Worm (Caenorhabditis elegans): ENCODE measurements around the gene ets-10.
A peak's percentile ranks its signal among the peaks of the same experiment; 100 is the strongest.

The ets-10 gene

ce11 chrX:4297452-4297851 lies 13.5 kb downstream of the ets-10 start, which contains the start of gene paf-2:
Gene paf-2, minus strand, starts transcription at chrX:4297741.
- no peak for TF ChIP-seq nhr-41 (GFP tag; IDR thresholded peaks at IDR 0.05)
- no peak for TF ChIP-seq ceh-20 (GFP tag; IDR thresholded peaks at IDR 0.05)
- no peak for TF ChIP-seq madf-5 (GFP tag; IDR thresholded peaks at IDR 0.05)
- no peak for TF ChIP-seq hlh-30 (tag; optimal IDR thresholded peaks at IDR 0.05; ENCODE audit: insufficient read depth)
- TF ChIP-seq zag-1 (tag; optimal IDR thresholded peaks at IDR 0.05) = no peak
- TF ChIP-seq spr-3 (GFP tag; optimal IDR thresholded peaks at IDR 0.05) = no peak
- TF ChIP-seq lim-7 (GFP tag; IDR thresholded peaks at IDR 0.05) = no peak
- TF ChIP-seq ctbp-1 (GFP tag; IDR thresholded peaks at IDR 0.05) = 0 out of 2 replicates have a peak, but pooled peaks have one; percentile 24
- no peak for TF ChIP-seq ceh-28 (tag; optimal IDR thresholded peaks at IDR 0.05)
- TF ChIP-seq R02D3.7 (tag; optimal IDR thresholded peaks at IDR 0.05) = no peak
- TF ChIP-seq Y105C5A.15 (GFP tag; IDR thresholded peaks at IDR 0.05) = no peak
- TF ChIP-seq hif-1 (tag; optimal IDR thresholded peaks at IDR 0.05) = peak in 1 of 2 experiments; percentile 1
- TF ChIP-seq nhr-111 (GFP tag; optimal IDR thresholded peaks at IDR 0.05) = no peak
- peak; percentile 13 for TF ChIP-seq aha-1 (tag)
- TF ChIP-seq mep-1 (tag; optimal IDR thresholded peaks at IDR 0.05) = peak; percentile 22
- no peak for TF ChIP-seq D1046.2 (GFP tag; IDR thresholded peaks at IDR 0.05)
- TF ChIP-seq unc-62 (GFP tag; optimal IDR thresholded peaks at IDR 0.05 in 1 of 2) = peak in 1 of 2 experiments; percentile 68
- TF ChIP-seq unc-62 (tag; optimal IDR thresholded peaks at IDR 0.05) = no peak

- TF ChIP-seq F10B5.3 (tag; optimal IDR thresholded peaks at IDR 0.05) (no peak), unc-62 (GFP tag; optimal IDR thresholded peaks at IDR 0.05 in 1 of 2) (peak in 1 of 2 experiments; percentile 91), unc-62 (tag; optimal IDR thresholded peaks at IDR 0.05) (no peak)
Observed at ce11 chrX:4303200-4303599, 19.2 kb downstream of the ets-10 start.

- TF ChIP-seq duxl-1 (tag; optimal IDR thresholded peaks at IDR 0.05; ENCODE audit: poor library complexity) (no peak), F49E8.2 (tag; optimal IDR thresholded peaks at IDR 0.05; ENCODE audit: borderline replicate concordance) (no peak), lin-1 (GFP tag; IDR thresholded peaks at IDR 0.05) (no peak), spr-1 (tag; optimal IDR thresholded peaks at IDR 0.05) (no peak), set-16 (GFP tag; IDR thresholded peaks at IDR 0.05) (no peak), snpc-4 (tag; optimal IDR thresholded peaks at IDR 0.05) (no peak), ztf-7 (tag; optimal IDR thresholded peaks at IDR 0.05) (no peak), nhr-6 (tag; optimal IDR thresholded peaks at IDR 0.05) (no peak), lir-3 (tag; optimal IDR thresholded peaks at IDR 0.05) (no peak)
Observed at ce11 chrX:4306861-4307260, 22.9 kb downstream of the ets-10 start, which contains the start of gene pqn-15. Gene pqn-15, minus strand, starts transcription at chrX:4306961.

ce11 chrX:4307559-4308005 lies 23.6 kb downstream of the ets-10 start:
- TF ChIP-seq dve-1 (tag; optimal IDR thresholded peaks at IDR 0.05; ENCODE audit: insufficient read depth) = no peak
- TF ChIP-seq zip-11 (GFP tag; IDR thresholded peaks at IDR 0.05) = no peak
- TF ChIP-seq egl-27 (tag; optimal IDR thresholded peaks at IDR 0.05) = no peak
- TF ChIP-seq ceh-62 (tag; optimal IDR thresholded peaks at IDR 0.05) = no peak
- TF ChIP-seq ceh-20 (GFP tag; IDR thresholded peaks at IDR 0.05) = peak; percentile 34; the same call in 1 of the 2 replicates
- TF ChIP-seq hlh-30 (tag; optimal IDR thresholded peaks at IDR 0.05; ENCODE audit: insufficient read depth) = no peak
- no peak for TF ChIP-seq nhr-25 (tag; optimal IDR thresholded peaks at IDR 0.05; ENCODE audit: borderline replicate concordance, insufficient read depth)
- TF ChIP-seq unc-39 (tag; optimal IDR thresholded peaks at IDR 0.05) = no peak
- no peak for TF ChIP-seq mdt-29 (GFP tag; IDR thresholded peaks at IDR 0.05)
- no peak for TF ChIP-seq nhr-237 (tag; optimal IDR thresholded peaks at IDR 0.05)
- TF ChIP-seq zfp-3 (GFP tag; conservative IDR thresholded peaks at IDR 0.05) = no peak
- no peak for TF ChIP-seq F44E2.7 (GFP tag; IDR thresholded peaks at IDR 0.05)
- peak; percentile 44; the same call in 1 of the 2 replicates for TF ChIP-seq dmd-6 (GFP tag; IDR thresholded peaks at IDR 0.05)
- no peak for TF ChIP-seq Y48G9A.11 (GFP tag; IDR thresholded peaks at IDR 0.05)
- TF ChIP-seq nhr-77 (tag; optimal IDR thresholded peaks at IDR 0.05) = no peak
- no peak for TF ChIP-seq F49E8.2 (tag; optimal IDR thresholded peaks at IDR 0.05; ENCODE audit: borderline replicate concordance)
- TF ChIP-seq F37D6.2 (tag; optimal IDR thresholded peaks at IDR 0.05) = no peak
- no peak for TF ChIP-seq lir-3 (tag; optimal IDR thresholded peaks at IDR 0.05)
- TF ChIP-seq nhr-10 (tag; optimal IDR thresholded peaks at IDR 0.05) = no peak
- peak; percentile 62 for TF ChIP-seq mep-1 (tag; optimal IDR thresholded peaks at IDR 0.05)
- no peak for TF ChIP-seq Y105C5A.15 (GFP tag; IDR thresholded peaks at IDR 0.05)
- TF ChIP-seq aha-1 (tag) = peak; percentile 43
- TF ChIP-seq Y75B8A.6 (GFP tag; IDR thresholded peaks at IDR 0.05) = no peak
- TF ChIP-seq ceh-44 (GFP tag; IDR thresholded peaks at IDR 0.05) = no peak
- no peak for TF ChIP-seq ztf-7 (tag; optimal IDR thresholded peaks at IDR 0.05)
- peak; percentile 37 for TF ChIP-seq rbr-2 (tag; optimal IDR thresholded peaks at IDR 0.05)
